Fruit fly (Drosophila melanogaster) whole organism, pupa: ENCODE data around the gene Bfc.

Experiments used
- CG12605 ChIP-seq: fragments of 200-800 bp; sonication (Bioruptor generic); IDR thresholded peaks from 2 replicates; pipeline ENCODE4 v1.3.6; 2022; ENCODE audit warnings: missing biosample characterization, missing genetic modification characterization
- CG13204 ChIP-seq: fragments of 200-800 bp; sonication (Bioruptor generic); optimal IDR thresholded peaks from 2 replicates; lab custom pipeline; 2018; ENCODE audit warnings: missing biosample characterization, mild to moderate bottlenecking, missing genetic modification characterization, moderate library complexity
- CG32121 ChIP-seq: fragments of 200-800 bp; sonication (Bioruptor generic); IDR thresholded peaks from 2 replicates; pipeline ENCODE4 v1.3.6; 2022; ENCODE audit warnings: missing biosample characterization, missing genetic modification characterization
- CG34367 ChIP-seq: fragments of 200-800 bp; sonication (Bioruptor generic); optimal IDR thresholded peaks from 2 replicates; lab custom pipeline; 2018; ENCODE audit warnings: missing biosample characterization, mild to moderate bottlenecking, missing genetic modification characterization
- CG8301 ChIP-seq: fragments of 200-800 bp; sonication (Bioruptor generic); optimal IDR thresholded peaks from 2 replicates; lab custom pipeline; 2018; ENCODE audit warnings: missing biosample characterization, mild to moderate bottlenecking, missing genetic modification characterization
- D1 ChIP-seq: fragments of 200-800 bp; sonication (Bioruptor generic); optimal IDR thresholded peaks from 2 replicates; lab custom pipeline; 2018; ENCODE audit warnings: missing biosample characterization, mild to moderate bottlenecking, missing genetic modification characterization, moderate library complexity
- Pif1B ChIP-seq: fragments of 200-800 bp; sonication (Bioruptor generic); optimal IDR thresholded peaks from 3 replicates; lab custom pipeline; 2016; ENCODE audit warnings: missing biosample characterization, missing genetic modification characterization
- Snoo ChIP-seq: fragments of 200-800 bp; sonication (Bioruptor generic); optimal IDR thresholded peaks from 3 replicates; lab custom pipeline; 2017; ENCODE audit warnings: missing biosample characterization, mild to moderate bottlenecking, missing genetic modification characterization, inconsistent platforms
- gl ChIP-seq: fragments of 200-800 bp; sonication (Bioruptor generic); optimal IDR thresholded peaks from 2 replicates; lab custom pipeline; 2018; ENCODE audit warnings: missing biosample characterization, mild to moderate bottlenecking, missing genetic modification characterization

DNA sequence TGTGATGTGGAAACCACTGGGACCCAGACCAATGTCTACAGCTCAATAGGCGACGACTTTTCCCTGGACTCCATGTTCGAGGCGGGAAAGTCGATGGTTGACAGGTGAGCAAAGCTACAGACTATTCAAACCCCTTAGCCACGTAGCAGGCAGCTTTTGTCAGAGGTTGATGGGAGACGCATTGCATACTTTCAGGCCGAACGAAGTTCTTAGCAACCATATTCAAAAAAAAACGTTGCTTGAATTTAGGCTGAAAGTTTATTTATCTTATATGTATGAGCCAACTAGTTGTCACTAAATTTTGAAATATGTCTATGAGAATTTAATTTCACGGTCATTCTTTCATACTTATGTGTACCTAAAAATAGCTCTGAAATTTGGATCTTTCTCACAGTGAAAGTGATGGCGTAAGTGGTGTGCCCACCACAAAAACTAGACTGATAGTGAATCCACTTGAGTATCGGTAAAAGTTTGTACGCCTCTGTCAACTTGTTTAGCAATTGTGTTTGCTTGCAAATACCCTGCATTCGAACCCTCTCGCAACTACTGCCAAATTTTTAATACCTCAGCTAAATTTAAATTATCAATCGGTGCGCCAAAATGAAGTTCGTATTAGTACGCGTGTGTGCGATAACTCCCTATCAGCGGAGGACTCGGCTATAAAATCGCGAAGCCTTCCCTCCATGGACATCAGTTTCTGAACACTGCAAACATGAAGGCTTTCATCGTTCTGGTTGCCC, 43.6 kb upstream of the Bfc start, which contains the start of gene LysB:
- no peak for TF ChIP-seq CG32121 (GFP tag; lab: Robert Waterston, UW)
- no peak for TF ChIP-seq gl (tag; lab: Kevin White, UChicago)
- TF ChIP-seq Pif1B (GFP tag; lab: Kevin White, UChicago) = no peak
- no peak for TF ChIP-seq CG12605 (GFP tag; lab: Robert Waterston, UW)
- TF ChIP-seq CG13204 (GFP tag; lab: Kevin White, UChicago) = no peak
- TF ChIP-seq CG8301 (tag; lab: Kevin White, UChicago) = no peak
- TF ChIP-seq D1 (tag; lab: Kevin White, UChicago) = no peak
- no peak for TF ChIP-seq CG34367
- TF ChIP-seq Snoo (tag; lab: Kevin White, UChicago) = no peak
